Fruit fly (Drosophila melanogaster): ENCODE data around the gene Ir62a.

The Ir62a gene

dm6 chr3L:1536487-1537337, 5.7 kb upstream of the Ir62a start, which contains the start of the genes CG12091 and pns (continued):
- TF ChIP-seq z (GFP tag; IDR thresholded peaks at IDR 0.05): no peak
- peak; percentile 27 for TF ChIP-seq CG18476 (GFP tag; optimal IDR thresholded peaks at IDR 0.05)
- TF ChIP-seq chn (GFP tag; optimal IDR thresholded peaks at IDR 0.05): peak; percentile 79
- TF ChIP-seq mam (GFP tag; optimal IDR thresholded peaks at IDR 0.05): peak; percentile 79
- TF ChIP-seq odd (GFP tag; optimal IDR thresholded peaks at IDR 0.05): peak; percentile 62

- TF ChIP-seq ara (GFP tag; IDR thresholded peaks at IDR 0.05) (no peak), Six4 (GFP tag; optimal IDR thresholded peaks at IDR 0.05) (peak; percentile 29), ato (GFP tag; IDR thresholded peaks at IDR 0.05; ENCODE audit: partially characterized antibody) (no peak), dysf (GFP tag; IDR thresholded peaks at IDR 0.05) (peak; percentile 53; the same call in 2 of the 3 replicates), ranshi (GFP tag; IDR thresholded peaks at IDR 0.05) (0 out of 2 replicates have a peak, but pooled peaks have one; percentile 15), CG13287 (GFP tag; IDR thresholded peaks at IDR 0.05; ENCODE audit: partially characterized antibody) (peak; percentile 25; the same call in 1 of the 2 replicates), Hmx (GFP tag; optimal IDR thresholded peaks at IDR 0.05) (no peak), CG17829 (tag; optimal IDR thresholded peaks at IDR 0.05) (peak; percentile 58), MTF-1 (GFP tag; optimal IDR thresholded peaks at IDR 0.05; ENCODE audit: borderline replicate concordance) (no peak), Fer1 (GFP tag; optimal IDR thresholded peaks at IDR 0.05) (no peak), tx (GFP tag; optimal IDR thresholded peaks at IDR 0.05) (no peak), nmo (GFP tag; optimal IDR thresholded peaks at IDR 0.05) (peak; percentile 71), Gug (GFP tag; IDR thresholded peaks at IDR 0.05) (peak; percentile 78), dimm (GFP tag; IDR thresholded peaks at IDR 0.05) (no peak), Dip3 (GFP tag; optimal IDR thresholded peaks at IDR 0.05) (peak; percentile 12), CG9932 (GFP tag; IDR thresholded peaks at IDR 0.05) (peak; percentile 79), Ets65A (GFP tag) (peak; percentile 92), Nf-YC (tag; optimal IDR thresholded peaks at IDR 0.05) (no peak), CG3163 (GFP tag; optimal IDR thresholded peaks at IDR 0.05) (no peak), CG4282 (GFP tag; optimal IDR thresholded peaks at IDR 0.05) (no peak), repo (GFP tag; optimal IDR thresholded peaks at IDR 0.05) (no peak), CG8359 (GFP tag; optimal IDR thresholded peaks at IDR 0.05; ENCODE audit: borderline replicate concordance) (no peak), Camta (GFP tag; optimal IDR thresholded peaks at IDR 0.05) (no peak), BtbVII (GFP tag; optimal IDR thresholded peaks at IDR 0.05) (no peak), klu (GFP tag; IDR thresholded peaks at IDR 0.05) (peak; percentile 27), gfzf (GFP tag; optimal IDR thresholded peaks at IDR 0.05) (peak; percentile 58), CG30403 (GFP tag; optimal IDR thresholded peaks at IDR 0.05) (no peak), CG4328 (GFP tag; optimal IDR thresholded peaks at IDR 0.05) (no peak), NK7.1 (GFP tag; optimal IDR thresholded peaks at IDR 0.05) (no peak), run (tag; optimal IDR thresholded peaks at IDR 0.05) (no peak), CG4854 (GFP tag; optimal IDR thresholded peaks at IDR 0.05) (no peak), CG7786 (GFP tag; optimal IDR thresholded peaks at IDR 0.05) (no peak), gsb (GFP tag; IDR thresholded peaks at IDR 0.05) (no peak), Ptx1 (GFP tag; IDR thresholded peaks at IDR 0.05) (peak; percentile 75), esg (GFP tag; conservative IDR thresholded peaks at IDR 0.05) (0 out of 2 replicates have a peak, but pooled peaks have one; percentile 29), cg (GFP tag; optimal IDR thresholded peaks at IDR 0.05) (no peak), MESR4 (GFP tag; optimal IDR thresholded peaks at IDR 0.05) (peak; percentile 40), CG13775 (GFP tag; optimal IDR thresholded peaks at IDR 0.05) (peak; percentile 20), psq (GFP tag; optimal IDR thresholded peaks at IDR 0.05) (peak; percentile 79), CG11560 (tag; IDR thresholded peaks at IDR 0.05) (peak; percentile 21; the same call in 1 of the 3 replicates), CG15011 (GFP tag; optimal IDR thresholded peaks at IDR 0.05) (no peak), Neu2 (GFP tag; optimal IDR thresholded peaks at IDR 0.05; ENCODE audit: borderline replicate concordance) (no peak)
Measured at dm6 chr3L:1533699-1534431, 2.8 kb upstream of the Ir62a start, which contains the start of gene Iml1. TSS of gene Iml1 (minus strand) at chr3L:1534034.
